Fruit fly (Drosophila melanogaster): ENCODE measurements around the gene CG7518.

DNA sequence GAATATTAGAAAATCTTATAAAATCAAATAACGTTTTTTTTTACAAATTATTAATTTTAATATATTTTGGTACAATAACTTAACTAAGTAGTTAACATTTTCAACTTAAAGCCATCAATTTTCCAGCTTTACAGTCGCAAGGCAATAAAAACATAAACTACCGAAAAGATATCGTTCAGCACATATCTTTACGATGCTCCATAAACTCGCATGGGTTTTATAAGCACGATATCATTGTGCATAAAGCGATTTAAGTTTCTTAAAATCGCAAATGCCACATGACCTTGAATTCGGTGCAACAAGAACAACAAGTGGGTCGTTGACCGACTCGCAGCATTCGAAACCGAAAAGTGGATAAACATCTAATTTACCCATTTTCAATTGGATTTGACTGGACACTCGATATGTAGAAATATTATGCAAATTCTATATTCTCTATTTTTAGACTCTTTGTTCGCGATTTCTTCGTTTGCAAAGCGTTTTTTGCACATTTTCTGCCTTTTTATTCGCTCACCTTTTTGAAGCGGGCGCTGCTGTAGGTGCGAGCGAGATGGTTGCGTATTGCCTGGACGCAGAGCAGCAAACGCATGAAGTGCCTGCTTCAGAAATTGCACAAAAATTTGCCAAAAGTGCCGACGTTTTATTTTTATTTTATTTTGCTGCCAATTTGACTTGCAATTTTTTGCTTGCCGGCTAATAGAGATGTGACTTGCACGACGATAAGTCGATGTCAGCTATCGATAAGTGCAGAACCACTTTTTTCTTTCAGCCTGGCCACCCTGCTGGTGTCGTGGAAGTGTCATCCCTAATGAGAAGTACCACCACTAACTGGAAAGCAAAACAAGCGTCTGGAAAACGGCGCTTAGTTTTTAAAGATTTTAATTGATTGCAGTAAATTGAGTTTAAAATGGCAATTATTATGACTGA is 36.7 kb upstream of the CG7518 start, which contains the start of gene Spc25:
- TF ChIP-seq Sox102F (GFP tag; optimal IDR thresholded peaks at IDR 0.05): no peak
- TF ChIP-seq CG31627 (GFP tag; optimal IDR thresholded peaks at IDR 0.05): peak; percentile 71
- TF ChIP-seq Lpt (GFP tag; optimal IDR thresholded peaks at IDR 0.05): no peak
- peak; percentile 48 for TF ChIP-seq vri (GFP tag; optimal IDR thresholded peaks at IDR 0.05)
- peak; percentile 76 for TF ChIP-seq Sox14 (GFP tag; optimal IDR thresholded peaks at IDR 0.05)
